Fruit fly (Drosophila melanogaster): ENCODE results near the gene Rala.

Rala gene

DNA sequence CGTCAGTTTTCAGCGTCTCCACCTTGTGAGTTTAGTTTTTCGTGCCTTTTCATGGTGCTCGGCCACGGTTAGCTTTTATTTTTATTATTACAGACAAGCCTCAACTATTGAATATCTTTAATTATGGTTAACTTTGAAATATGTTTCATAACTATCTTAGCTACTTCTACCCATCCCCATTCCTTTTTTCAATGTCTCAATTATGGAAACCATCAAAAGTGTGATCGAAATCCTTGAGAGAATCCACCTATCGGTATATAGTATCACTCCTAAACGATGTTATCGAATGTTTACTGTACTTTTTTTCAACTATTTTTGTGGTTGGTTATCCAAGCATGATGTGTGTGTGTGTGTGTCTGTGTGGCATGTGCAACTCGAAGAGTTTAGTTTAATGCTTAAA lies 5.4 kb downstream of the Rala start (continued):
- TF ChIP-seq B-H2 (GFP tag; optimal IDR thresholded peaks at IDR 0.05) (no peak), gro (GFP tag; optimal IDR thresholded peaks at IDR 0.05) (no peak), prd (optimal IDR thresholded peaks at IDR 0.05) (no peak), prd (GFP tag; IDR thresholded peaks at IDR 0.05) (no peak), CG17912 (GFP tag; optimal IDR thresholded peaks at IDR 0.05) (no peak), HLH3B (GFP tag; IDR thresholded peaks at IDR 0.05) (no peak), eyg (GFP tag; optimal IDR thresholded peaks at IDR 0.05) (no peak), CG7963 (GFP tag; IDR thresholded peaks at IDR 0.05; ENCODE audit: partially characterized antibody) (no peak), YL-1 (GFP tag; optimal IDR thresholded peaks at IDR 0.05) (no peak), Sry-β (GFP tag; optimal IDR thresholded peaks at IDR 0.05) (no peak), jigr1 (GFP tag; IDR thresholded peaks at IDR 0.05) (no peak), nom (GFP tag; optimal IDR thresholded peaks at IDR 0.05) (no peak), Hand (GFP tag; optimal IDR thresholded peaks at IDR 0.05) (peak; percentile 11), CG15269 (tag; optimal IDR thresholded peaks at IDR 0.05) (peak; percentile 65), CG7745 (tag; optimal IDR thresholded peaks at IDR 0.05) (no peak), pb (GFP tag; optimal IDR thresholded peaks at IDR 0.05) (no peak), Fer1 (GFP tag; optimal IDR thresholded peaks at IDR 0.05) (peak; percentile 13), knrl (GFP tag; IDR thresholded peaks at IDR 0.05; ENCODE audit: partially characterized antibody) (no peak), CG6854 (GFP tag; optimal IDR thresholded peaks at IDR 0.05) (no peak), fd102C (GFP tag; optimal IDR thresholded peaks at IDR 0.05) (no peak), dati (GFP tag; IDR thresholded peaks at IDR 0.05) (no peak), tna (GFP tag; IDR thresholded peaks at IDR 0.05; ENCODE audit: partially characterized antibody) (no peak), Opbp (GFP tag; IDR thresholded peaks at IDR 0.05; ENCODE audit: partially characterized antibody) (no peak), CG6813 (GFP tag; optimal IDR thresholded peaks at IDR 0.05) (no peak), chn (GFP tag; optimal IDR thresholded peaks at IDR 0.05) (no peak), CG10209 (GFP tag; optimal IDR thresholded peaks at IDR 0.05) (no peak), CG42726 (GFP tag; IDR thresholded peaks at IDR 0.05; ENCODE audit: partially characterized antibody) (no peak), dpn (GFP tag; optimal IDR thresholded peaks at IDR 0.05) (peak; percentile 37 to 62), Myb (GFP tag; optimal IDR thresholded peaks at IDR 0.05) (no peak), CG1529 (GFP tag; optimal IDR thresholded peaks at IDR 0.05) (no peak), Sox100B (GFP tag; optimal IDR thresholded peaks at IDR 0.05) (no peak), Awh (GFP tag; IDR thresholded peaks at IDR 0.05) (no peak), NC2β (GFP tag; optimal IDR thresholded peaks at IDR 0.05) (no peak), sens (GFP tag) (peak; percentile 93), CG9817 (tag; optimal IDR thresholded peaks at IDR 0.05) (peak; percentile 49), al (GFP tag; IDR thresholded peaks at IDR 0.05) (no peak), CG6791 (GFP tag; IDR thresholded peaks at IDR 0.05; ENCODE audit: partially characterized antibody) (no peak), CG30020 (tag; optimal IDR thresholded peaks at IDR 0.05) (no peak), CG16863 (GFP tag; optimal IDR thresholded peaks at IDR 0.05) (peak; percentile 24), Dll (GFP tag; IDR thresholded peaks at IDR 0.05; ENCODE audit: partially characterized antibody) (no peak), zfh1 (GFP tag; IDR thresholded peaks at IDR 0.05) (no peak), pho (GFP tag; optimal IDR thresholded peaks at IDR 0.05) (peak; percentile 22), D (optimal IDR thresholded peaks at IDR 0.05) (no peak), D (GFP tag; optimal IDR thresholded peaks at IDR 0.05) (no peak), Kr (GFP tag; optimal IDR thresholded peaks at IDR 0.05) (no peak), croc (GFP tag; conservative IDR thresholded peaks at IDR 0.05) (no peak), kay (GFP tag; optimal IDR thresholded peaks at IDR 0.05) (no peak), CG2199 (GFP tag; IDR thresholded peaks at IDR 0.05) (no peak), crp (GFP tag; optimal IDR thresholded peaks at IDR 0.05) (no peak), jing (GFP tag; optimal IDR thresholded peaks at IDR 0.05) (no peak), ham (GFP tag; IDR thresholded peaks at IDR 0.05) (no peak), sim (GFP tag; IDR thresholded peaks at IDR 0.05) (no peak)
